Worm (Caenorhabditis elegans) whole organism, L4 larva: ENCODE data around the gene F08F8.10.

Experiments used
- D1046.2 ChIP-seq: fragments of 200-800 bp; sonication (Bioruptor generic); IDR thresholded peaks from 2 replicates; pipeline ENCODE4 v1.3.6; 2022; ENCODE audit warnings: missing genetic modification characterization, missing compliant biosample characterization
- T20F7.1 ChIP-seq: fragments of 200-800 bp; sonication (Bioruptor generic); optimal IDR thresholded peaks from 2 replicates; lab custom pipeline; 2018; ENCODE audit warnings: mild to moderate bottlenecking, missing genetic modification characterization, missing compliant biosample characterization
- Y105C5A.15 ChIP-seq: fragments of 200-800 bp; sonication (Bioruptor generic); IDR thresholded peaks from 2 replicates; pipeline ENCODE4 v1.3.6; 2022; ENCODE audit warnings: missing genetic modification characterization, missing compliant biosample characterization
- Y48G9A.11 ChIP-seq: fragments of 200-800 bp; sonication (Bioruptor generic); IDR thresholded peaks from 2 replicates; pipeline ENCODE4 v1.3.6; 2022; ENCODE audit warnings: missing genetic modification reagents, missing genetic modification characterization, missing compliant biosample characterization
- aha-1 ChIP-seq: fragments of 150-350 bp; peaks from one replicate; lab custom pipeline; 2014; ENCODE audit warnings: missing biosample characterization, missing genetic modification characterization
- ama-1 ChIP-seq: fragments of 150-350 bp; optimal IDR thresholded peaks from 2 replicates; lab custom pipeline; 2014; ENCODE audit warnings: inconsistent platforms, mixed read lengths
- attf-4 ChIP-seq: sonication (generic microtip); optimal IDR thresholded peaks from 3 replicates; lab custom pipeline; 2017; ENCODE audit warnings: missing biosample characterization, missing genetic modification characterization
- ceh-28 ChIP-seq: fragments of 150-350 bp; optimal IDR thresholded peaks from 2 replicates; lab custom pipeline; 2014; ENCODE audit warnings: missing biosample characterization, missing genetic modification reagents, missing genetic modification characterization
- ces-1 ChIP-seq: fragments of 150-350 bp; sonication (generic microtip); optimal IDR thresholded peaks from 4 replicates; lab custom pipeline; 2014; ENCODE audit warnings: missing biosample characterization, missing genetic modification reagents, missing genetic modification characterization
- daf-16 ChIP-seq, 3 experiments: sonication (generic microtip); optimal IDR thresholded peaks; 2 replicates each; lab custom pipeline; 2016 to 2017; ENCODE audit warnings: missing genetic modification characterization in 3 of 3, missing genetic modification reagents in 3 of 3, mild to moderate bottlenecking in 2 of 3, missing compliant biosample characterization in 2 of 3, missing biosample characterization in 1 of 3, moderate library complexity in 1 of 3
- dpl-1 ChIP-seq: fragments of 150-350 bp; optimal IDR thresholded peaks from 2 replicates; lab custom pipeline; 2014; ENCODE audit warnings: missing biosample characterization, missing genetic modification reagents, missing genetic modification characterization
- dve-1 ChIP-seq: sonication (generic microtip); optimal IDR thresholded peaks from 2 replicates; lab custom pipeline; 2017; ENCODE audit warnings: antibody characterized with exemption, mild to moderate bottlenecking, missing genetic modification characterization, missing compliant biosample characterization; ENCODE audit not compliant: insufficient read depth
- hif-1 ChIP-seq, 2 experiments: sonication (generic microtip); optimal IDR thresholded peaks; 2 replicates each; lab custom pipeline; 2016 to 2017; ENCODE audit warnings: missing compliant biosample characterization in 2 of 2, missing genetic modification characterization in 2 of 2, missing genetic modification reagents in 2 of 2, missing genotype in 2 of 2, mild to moderate bottlenecking in 1 of 2
- hlh-30 ChIP-seq: sonication (generic microtip); optimal IDR thresholded peaks from 2 replicates; lab custom pipeline; 2017; ENCODE audit warnings: antibody characterized with exemption, mild to moderate bottlenecking, missing genetic modification characterization, missing compliant biosample characterization; ENCODE audit not compliant: insufficient read depth
- jun-1 ChIP-seq: fragments of 150-350 bp; optimal IDR thresholded peaks from 2 replicates; lab custom pipeline; 2014; ENCODE audit warnings: missing biosample characterization, missing genetic modification reagents, missing genetic modification characterization
- lim-7 ChIP-seq: fragments of 200-800 bp; sonication (Bioruptor generic); IDR thresholded peaks from 2 replicates; pipeline ENCODE4 v1.3.6; 2022; ENCODE audit warnings: missing genetic modification characterization, missing compliant biosample characterization
- lin-15B ChIP-seq: fragments of 150-350 bp; sonication (generic microtip); optimal IDR thresholded peaks from 3 replicates; lab custom pipeline; 2014; ENCODE audit warnings: missing biosample characterization, missing genetic modification characterization
- lin-38 ChIP-seq: fragments of 200-800 bp; sonication (Bioruptor generic); IDR thresholded peaks from 2 replicates; pipeline ENCODE4 v1.3.6; 2022; ENCODE audit warnings: missing genetic modification reagents, missing genetic modification characterization, missing compliant biosample characterization
- lin-39 ChIP-seq: fragments of 150-350 bp; optimal IDR thresholded peaks from 2 replicates; lab custom pipeline; 2014; ENCODE audit warnings: missing biosample characterization, missing genetic modification reagents, missing genetic modification characterization
- lsy-2 ChIP-seq, 2 experiments: fragments of 150-350 bp in 1 of 2; sonication (generic microtip) in 1 of 2; optimal IDR thresholded peaks; 2 replicates each; lab custom pipeline; 2014 to 2017; ENCODE audit warnings: missing biosample characterization in 2 of 2, missing genetic modification characterization in 2 of 2
- madf-5 ChIP-seq, 2 experiments: fragments of 200-800 bp; sonication (Bioruptor generic); IDR thresholded peaks; 2 replicates each; pipeline ENCODE4 v1.3.6; 2022; ENCODE audit warnings: missing compliant biosample characterization in 2 of 2, missing genetic modification characterization in 2 of 2
- mdt-29 ChIP-seq: fragments of 200-800 bp; sonication (Bioruptor generic); IDR thresholded peaks from 2 replicates; pipeline ENCODE4 v1.3.6; 2022; ENCODE audit warnings: missing genetic modification reagents, missing genetic modification characterization, missing compliant biosample characterization
- mep-1 ChIP-seq: fragments of 150-350 bp; sonication (generic microtip); optimal IDR thresholded peaks from 3 replicates; lab custom pipeline; 2014; ENCODE audit warnings: missing biosample characterization, missing genetic modification characterization
- mes-2 ChIP-seq: sonication (generic microtip); optimal IDR thresholded peaks from 2 replicates; lab custom pipeline; 2016; ENCODE audit warnings: missing genotype, mild to moderate bottlenecking, missing genetic modification characterization, missing compliant biosample characterization; ENCODE audit not compliant: poor library complexity, severe bottlenecking
- mxl-2 ChIP-seq: fragments of 200-800 bp; sonication (Bioruptor generic); conservative IDR thresholded peaks from 2 replicates; pipeline ENCODE4 v1.3.6; 2022; ENCODE audit warnings: missing genetic modification reagents, missing genetic modification characterization, missing compliant biosample characterization
- nhr-102 ChIP-seq: sonication (generic microtip); optimal IDR thresholded peaks from 2 replicates; lab custom pipeline; 2016; ENCODE audit warnings: mild to moderate bottlenecking, missing genetic modification characterization, moderate library complexity, missing compliant biosample characterization
- nhr-77 ChIP-seq: fragments of 150-350 bp; optimal IDR thresholded peaks from 2 replicates; lab custom pipeline; 2014; ENCODE audit warnings: missing biosample characterization, missing genetic modification characterization
- rbr-2 ChIP-seq: sonication (generic microtip); optimal IDR thresholded peaks from 2 replicates; lab custom pipeline; 2016; ENCODE audit warnings: missing genotype, missing genetic modification characterization, missing compliant biosample characterization
- set-16 ChIP-seq: fragments of 200-800 bp; sonication (Bioruptor generic); IDR thresholded peaks from 2 replicates; pipeline ENCODE4 v1.3.6; 2022; ENCODE audit warnings: missing genetic modification reagents, missing genetic modification characterization, missing compliant biosample characterization
- skn-1 ChIP-seq: fragments of 150-350 bp; optimal IDR thresholded peaks from 2 replicates; lab custom pipeline; 2014; ENCODE audit warnings: missing biosample characterization, missing genetic modification characterization
- spr-1 ChIP-seq: sonication (generic microtip); optimal IDR thresholded peaks from 2 replicates; lab custom pipeline; 2016; ENCODE audit warnings: mild to moderate bottlenecking, missing genetic modification characterization, missing compliant biosample characterization
- tra-1 ChIP-seq: fragments of 200-800 bp; sonication (Bioruptor generic); IDR thresholded peaks from 2 replicates; pipeline ENCODE4 v1.3.6; 2022; ENCODE audit warnings: missing genetic modification reagents, missing genetic modification characterization, missing compliant biosample characterization
- unc-130 ChIP-seq: sonication (generic microtip); optimal IDR thresholded peaks from 2 replicates; lab custom pipeline; 2016; ENCODE audit warnings: missing genetic modification reagents, missing genetic modification characterization, missing compliant biosample characterization
- zag-1 ChIP-seq: fragments of 150-350 bp; optimal IDR thresholded peaks from 2 replicates; lab custom pipeline; 2014; ENCODE audit warnings: missing biosample characterization, missing genetic modification characterization
- zfp-2 ChIP-seq: sonication (generic microtip); optimal IDR thresholded peaks from 2 replicates; lab custom pipeline; 2016; ENCODE audit warnings: mild to moderate bottlenecking, missing genetic modification characterization, missing compliant biosample characterization
- ztf-7 ChIP-seq: fragments of 150-350 bp; optimal IDR thresholded peaks from 2 replicates; lab custom pipeline; 2014; ENCODE audit warnings: missing biosample characterization, missing genetic modification characterization

The F08F8.10 gene

ce11 chrIII:7387359-7387758 is 30.2 kb upstream of the F08F8.10 start (continued):
- TF ChIP-seq lin-39 (tag; lab: Kevin White, UChicago) (no peak), madf-5 (GFP tag; IDR thresholded peaks at IDR 0.05; lab: Robert Waterston, UW) (0 out of 4 replicates have a peak, but pooled peaks of 1 of the 2 experiments have one; percentile 41), attf-4 (tag; lab: Kevin White, UChicago) (no peak), set-16 (peak; percentile 60), Y105C5A.15 (GFP tag; lab: Robert Waterston, UW) (0 out of 2 replicates have a peak, but pooled peaks have one; percentile 68), lin-38 (GFP tag; lab: Robert Waterston, UW) (peak; percentile 65), zag-1 (tag; lab: Kevin White, UChicago) (no peak), mep-1 (tag; lab: Kevin White, UChicago) (peak; percentile 74), ceh-28 (no peak), ztf-7 (tag; lab: Kevin White, UChicago) (no peak), mxl-2 (GFP tag; lab: Robert Waterston, UW) (0 out of 2 replicates have a peak, but pooled peaks have one; percentile 66), spr-1 (tag; lab: Kevin White, UChicago) (peak; percentile 5), daf-16 (GFP tag; optimal IDR thresholded peaks at IDR 0.05; lab: Kevin White, UChicago) (peak in 1 of 2 experiments; percentile 18), daf-16 (tag; optimal IDR thresholded peaks at IDR 0.05; lab: Kevin White, UChicago) (no peak)

DNA sequence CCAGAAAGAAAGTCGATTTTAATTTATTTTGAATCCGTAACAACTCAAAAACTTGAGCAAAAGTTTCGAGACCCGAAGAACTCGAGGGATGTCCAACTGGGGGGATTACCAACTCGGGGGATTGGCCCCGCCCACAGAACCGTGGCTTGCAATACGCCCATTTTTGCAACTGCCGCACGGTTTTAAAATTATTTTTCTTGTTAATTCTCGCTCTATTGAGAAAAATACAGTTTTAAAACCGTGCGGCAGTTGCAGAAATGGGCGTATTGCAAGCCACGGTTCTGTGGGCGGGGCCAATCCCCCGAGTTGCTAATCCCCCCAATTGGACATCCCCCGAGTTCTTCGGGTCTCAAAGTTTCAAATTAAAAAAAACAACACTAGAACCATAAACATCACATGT is 29.3 kb upstream of the F08F8.10 start:
- TF ChIP-seq mes-2 (tag; lab: Kevin White, UChicago), result peak; percentile 4
- TF ChIP-seq lim-7 (GFP tag; lab: Robert Waterston, UW), result 0 out of 2 replicates have a peak, but pooled peaks have one; percentile 21
- TF ChIP-seq Y48G9A.11 (GFP tag; lab: Robert Waterston, UW), result 0 out of 2 replicates have a peak, but pooled peaks have one; percentile 15
- peak; percentile 56 for TF ChIP-seq lin-38 (GFP tag; lab: Robert Waterston, UW)
- TF ChIP-seq, all 104 proteins: peak for 4; not testable (repeated sequence) for 100

- TF ChIP-seq nhr-77 (tag; lab: Kevin White, UChicago) (no peak), D1046.2 (GFP tag; lab: Robert Waterston, UW) (no peak), ces-1 (no peak), tra-1 (GFP tag; lab: Robert Waterston, UW) (no peak), jun-1 (tag; lab: Kevin White, UChicago) (no peak), Y105C5A.15 (GFP tag; lab: Robert Waterston, UW) (no peak), nhr-102 (no peak), lin-15B (no peak), ama-1 (lab: Kevin White, UChicago) (no peak)
Measured at ce11 chrIII:7385929-7386328, 28.7 kb upstream of the F08F8.10 start, which contains the start of gene trd-1. trd-1 (plus strand) TSS chrIII:7386229.

DNA sequence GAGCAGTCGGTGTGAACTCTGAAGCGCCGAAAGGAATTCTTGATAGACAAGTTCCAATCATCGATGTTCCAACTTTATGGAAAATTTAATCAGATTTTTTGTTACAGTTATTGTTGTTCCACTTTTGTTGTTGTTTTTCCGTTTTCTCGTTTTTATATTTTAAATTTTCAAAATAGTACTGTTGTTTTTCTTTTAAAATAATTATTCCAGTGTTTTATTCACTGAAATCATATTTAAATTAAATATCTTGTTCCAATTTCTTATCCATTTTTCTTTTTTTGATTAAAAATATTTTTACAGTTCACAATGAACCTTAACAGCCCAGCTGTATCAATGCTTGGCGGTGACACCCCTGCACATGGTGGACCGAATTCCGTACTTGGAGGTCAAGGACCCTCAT is 26.5 kb upstream of the F08F8.10 start, which contains the start of gene tbp-1:
TSS of gene tbp-1 (plus strand) at position 301 of the 400 bp plus-strand sequence.
- peak; percentile 24; the same call in 1 of the 2 replicates for TF ChIP-seq lin-38 (GFP tag; lab: Robert Waterston, UW)
- TF ChIP-seq skn-1 (tag; lab: Kevin White, UChicago), result no peak

DNA sequence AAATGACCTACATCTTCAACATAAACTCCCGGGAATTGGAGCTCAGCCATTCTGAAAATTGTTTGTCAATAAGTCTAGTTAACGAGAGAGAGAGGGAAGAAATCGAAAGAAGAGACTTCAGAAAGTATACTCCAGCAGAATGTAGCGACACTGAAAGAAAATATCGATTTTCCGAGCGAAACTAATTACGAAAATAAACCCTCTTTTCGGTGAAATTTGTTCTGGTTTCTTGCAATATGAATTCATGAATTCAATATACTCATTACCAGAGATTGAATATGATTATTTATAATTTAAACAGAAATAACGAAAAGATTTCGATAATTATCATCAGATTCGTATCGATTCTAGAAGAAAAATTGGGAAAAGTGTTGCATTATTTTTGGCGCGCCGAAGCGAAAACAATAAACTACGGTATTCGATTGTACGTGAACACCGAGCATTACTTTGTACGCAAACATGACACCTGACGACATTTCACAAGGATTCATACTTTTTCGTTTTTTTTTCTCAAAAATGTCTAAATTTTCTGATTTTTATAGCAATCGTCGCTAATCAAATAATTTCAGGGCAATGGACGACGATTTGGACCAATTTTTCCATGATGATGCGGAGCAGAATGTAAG is 24.5 kb upstream of the F08F8.10 start, which contains the start of the genes hmg-4 and T20B12.3:
TSS of gene hmg-4 (minus strand) at position 51 of the 626 bp plus-strand sequence.
TSS of gene T20B12.3 (plus strand) at position 570 of the 626 bp plus-strand sequence.
- TF ChIP-seq hif-1 (tag; optimal IDR thresholded peaks at IDR 0.05; lab: Kevin White, UChicago) (no peak), dpl-1 (GFP tag; lab: Kevin White, UChicago) (peak; percentile 61), aha-1 (tag; lab: Kevin White, UChicago) (no peak), T20F7.1 (GFP tag; lab: Kevin White, UChicago) (peak; percentile 44), unc-130 (GFP tag; lab: Kevin White, UChicago) (peak; percentile 34), zfp-2 (no peak), daf-16 (GFP tag; optimal IDR thresholded peaks at IDR 0.05; lab: Kevin White, UChicago) (no peak), daf-16 (tag; optimal IDR thresholded peaks at IDR 0.05; lab: Kevin White, UChicago) (peak; percentile 36), mdt-29 (GFP tag; lab: Robert Waterston, UW) (no peak), rbr-2 (peak; percentile 11), hlh-30 (tag; lab: Kevin White, UChicago) (peak; percentile 51), lsy-2 (tag; optimal IDR thresholded peaks at IDR 0.05; lab: Kevin White, UChicago) (peak in 1 of 2 experiments; percentile 98), mes-2 (tag; lab: Kevin White, UChicago) (peak; percentile 62), dve-1 (peak; percentile 15), lin-38 (GFP tag; lab: Robert Waterston, UW) (peak; percentile 53), mep-1 (tag; lab: Kevin White, UChicago) (peak; percentile 34), ama-1 (lab: Kevin White, UChicago) (no peak)
